Worm (Caenorhabditis elegans): Measurements from ENCODE around the gene sel-11.

ce11 chrV:11736896-11737295, 30.2 kb upstream of the sel-11 start, which contains the start of gene spe-42:
- TF ChIP-seq ztf-7 (tag; optimal IDR thresholded peaks at IDR 0.05) (no peak), nhr-25 (tag; optimal IDR thresholded peaks at IDR 0.05; ENCODE audit: borderline replicate concordance, insufficient read depth) (no peak), F49E8.2 (tag; optimal IDR thresholded peaks at IDR 0.05; ENCODE audit: borderline replicate concordance) (no peak), lsy-2 (tag; optimal IDR thresholded peaks at IDR 0.05) (no peak), dmd-8 (GFP tag; IDR thresholded peaks at IDR 0.05) (no peak), nhr-11 (tag; optimal IDR thresholded peaks at IDR 0.05) (no peak), skn-1 (tag; optimal IDR thresholded peaks at IDR 0.05) (no peak), ceh-62 (tag; optimal IDR thresholded peaks at IDR 0.05) (no peak), ces-1 (GFP tag; optimal IDR thresholded peaks at IDR 0.05) (no peak), D1046.2 (GFP tag; IDR thresholded peaks at IDR 0.05) (no peak), lin-15B (tag; optimal IDR thresholded peaks at IDR 0.05) (no peak), ceh-82 (tag; optimal IDR thresholded peaks at IDR 0.05) (no peak), ama-1 (optimal IDR thresholded peaks at IDR 0.05) (no peak)

Measured in whole organism, L4 larva.